Worm (Caenorhabditis elegans): Measurements from ENCODE around the gene C39D10.5.

C39D10.5 gene

ce11 chrX:7880848-7881247 is 11.3 kb downstream of the C39D10.5 start, which contains the start of gene C39D10.8:
Gene C39D10.8, minus strand, starts transcription at chrX:7880948.
- TF ChIP-seq zag-1 (tag; optimal IDR thresholded peaks at IDR 0.05) (no peak), lin-14 (GFP tag; optimal IDR thresholded peaks at IDR 0.05) (peak; percentile 21), blmp-1 (tag; optimal IDR thresholded peaks at IDR 0.05) (peak; percentile 17), C34B4.2 (tag; optimal IDR thresholded peaks at IDR 0.05) (no peak), elt-3 (tag; optimal IDR thresholded peaks at IDR 0.05) (peak in 1 of 6 experiments; percentile 2)

ce11 chrX:7875854-7876253 is 16.3 kb downstream of the C39D10.5 start, which contains the start of gene cca-1:
Gene cca-1, minus strand, starts transcription at chrX:7875954.
- TF ChIP-seq alr-1 (tag; optimal IDR thresholded peaks at IDR 0.05; ENCODE audit: borderline replicate concordance) (no peak), C04F5.9 (tag; optimal IDR thresholded peaks at IDR 0.05) (no peak), Y116A8C.19 (tag; optimal IDR thresholded peaks at IDR 0.05; ENCODE audit: borderline replicate concordance) (no peak), tlp-1 (tag; optimal IDR thresholded peaks at IDR 0.05) (no peak), ets-5 (GFP tag; IDR thresholded peaks at IDR 0.05) (no peak), pax-3 (tag; optimal IDR thresholded peaks at IDR 0.05) (no peak), snu-23 (GFP tag; optimal IDR thresholded peaks at IDR 0.05) (no peak), xbp-1 (tag; optimal IDR thresholded peaks at IDR 0.05) (no peak), fkh-4 (tag; optimal IDR thresholded peaks at IDR 0.05; ENCODE audit: borderline replicate concordance) (no peak), skn-1 (tag; optimal IDR thresholded peaks at IDR 0.05) (no peak), sox-4 (tag; optimal IDR thresholded peaks at IDR 0.05) (no peak), ztf-11 (tag; optimal IDR thresholded peaks at IDR 0.05) (no peak)

- TF ChIP-seq ztf-4 (tag; optimal IDR thresholded peaks at IDR 0.05) (no peak), nhr-76 (tag; optimal IDR thresholded peaks at IDR 0.05) (no peak), nhr-90 (tag; optimal IDR thresholded peaks at IDR 0.05; ENCODE audit: poor library complexity) (no peak), aha-1 (tag; optimal IDR thresholded peaks at IDR 0.05) (no peak)
Measured at ce11 chrX:7873350-7873749, 18.8 kb downstream of the C39D10.5 start.

- TF ChIP-seq unc-62 (GFP tag; optimal IDR thresholded peaks at IDR 0.05) (no peak), vab-15 (tag; optimal IDR thresholded peaks at IDR 0.05) (no peak), egl-27 (tag; optimal IDR thresholded peaks at IDR 0.05) (no peak), unc-30 (tag; optimal IDR thresholded peaks at IDR 0.05) (no peak), lir-3 (tag; optimal IDR thresholded peaks at IDR 0.05; ENCODE audit: poor library complexity) (no peak), lsy-2 (tag; optimal IDR thresholded peaks at IDR 0.05) (no peak), nhr-237 (tag; optimal IDR thresholded peaks at IDR 0.05) (no peak), sox-4 (tag; optimal IDR thresholded peaks at IDR 0.05) (no peak), hpl-2 (GFP tag; optimal IDR thresholded peaks at IDR 0.05) (no peak), mef-2 (tag; optimal IDR thresholded peaks at IDR 0.05) (no peak), unc-98 (GFP tag; IDR thresholded peaks at IDR 0.05) (no peak), nhr-11 (tag; optimal IDR thresholded peaks at IDR 0.05) (no peak), Y116A8C.19 (tag; optimal IDR thresholded peaks at IDR 0.05; ENCODE audit: borderline replicate concordance) (no peak)
Measured at ce11 chrX:7867307-7867706, 24.9 kb downstream of the C39D10.5 start.

ce11 chrX:7866493-7866892 is 25.7 kb downstream of the C39D10.5 start:
- TF ChIP-seq efl-1 (optimal IDR thresholded peaks at IDR 0.05) (no peak), efl-1 (GFP tag; optimal IDR thresholded peaks at IDR 0.05 in 1 of 2) (peak in 1 of 2 experiments; percentile 39), mep-1 (tag; optimal IDR thresholded peaks at IDR 0.05) (no peak), unc-62 (GFP tag; optimal IDR thresholded peaks at IDR 0.05) (no peak), nhr-237 (tag; optimal IDR thresholded peaks at IDR 0.05) (no peak), lin-35 (GFP tag; optimal IDR thresholded peaks at IDR 0.05) (no peak), sup-37 (GFP tag; optimal IDR thresholded peaks at IDR 0.05) (no peak), dpl-1 (GFP tag; optimal IDR thresholded peaks at IDR 0.05) (no peak), nhr-19 (GFP tag; conservative IDR thresholded peaks at IDR 0.05) (0 out of 2 replicates have a peak, but pooled peaks have one; percentile 23), alr-1 (tag; optimal IDR thresholded peaks at IDR 0.05; ENCODE audit: borderline replicate concordance) (no peak), ces-1 (GFP tag; optimal IDR thresholded peaks at IDR 0.05) (no peak), xbp-1 (tag; optimal IDR thresholded peaks at IDR 0.05) (no peak), lin-14 (GFP tag; optimal IDR thresholded peaks at IDR 0.05) (peak; percentile 70), aha-1 (tag; optimal IDR thresholded peaks at IDR 0.05) (no peak), mdl-1 (tag; optimal IDR thresholded peaks at IDR 0.05) (no peak), pax-3 (tag; optimal IDR thresholded peaks at IDR 0.05) (no peak), mab-9 (GFP tag; IDR thresholded peaks at IDR 0.05) (no peak), hpl-2 (GFP tag; optimal IDR thresholded peaks at IDR 0.05) (no peak), rnt-1 (tag; optimal IDR thresholded peaks at IDR 0.05) (peak; percentile 49), nhr-71 (tag; optimal IDR thresholded peaks at IDR 0.05) (peak; percentile 50), nhr-12 (tag; optimal IDR thresholded peaks at IDR 0.05) (no peak), ceh-63 (GFP tag; optimal IDR thresholded peaks at IDR 0.05) (no peak)

Data from whole organism, L1 larva.